Worm (Caenorhabditis elegans) whole organism, young adult: ENCODE results near the gene irld-38.

Experiments used
- F33H1.4 ChIP-seq: fragments of 200-800 bp; sonication (Bioruptor generic); IDR thresholded peaks from 2 replicates; pipeline ENCODE4 v1.3.6; 2022; ENCODE audit warnings: missing genetic modification reagents, missing genetic modification characterization, missing compliant biosample characterization
- T07F8.4 ChIP-seq: sonication (generic microtip); optimal IDR thresholded peaks from 2 replicates; lab custom pipeline; 2016; ENCODE audit warnings: mild to moderate bottlenecking, missing genetic modification characterization, moderate library complexity, missing compliant biosample characterization
- ceh-40 ChIP-seq: fragments of 200-800 bp; sonication (Bioruptor generic); IDR thresholded peaks from 2 replicates; pipeline ENCODE4 v1.3.6; 2022; ENCODE audit warnings: missing genetic modification characterization, missing compliant biosample characterization
- dox-1 ChIP-seq: fragments of 200-800 bp; sonication (Bioruptor generic); IDR thresholded peaks from 2 replicates; pipeline ENCODE4 v1.3.6; 2022; ENCODE audit warnings: missing genetic modification reagents, missing genetic modification characterization, missing compliant biosample characterization
- pha-4 ChIP-seq: fragments of 150-350 bp; sonication (generic microtip); optimal IDR thresholded peaks from 2 replicates; lab custom pipeline; 2014; ENCODE audit warnings: missing biosample characterization, missing genetic modification reagents, missing genetic modification characterization
- rcor-1 ChIP-seq: fragments of 200-800 bp; sonication (Bioruptor generic); IDR thresholded peaks from 2 replicates; pipeline ENCODE4 v1.3.6; 2022; ENCODE audit warnings: missing genetic modification reagents, missing genetic modification characterization, missing compliant biosample characterization
- snpc-4 ChIP-seq, 5 experiments: fragments of 150-350 bp in 1 of 5; sonication (generic microtip) in 4 of 5; optimal IDR thresholded peaks; 2 replicates each; lab custom pipeline; 2014 to 2018; ENCODE audit warnings: missing genetic modification characterization in 5 of 5, missing biosample characterization in 3 of 5, antibody characterized with exemption in 2 of 5, mild to moderate bottlenecking in 2 of 5, missing compliant biosample characterization in 2 of 5, missing genotype in 2 of 5, moderate library complexity in 2 of 5, missing genetic modification reagents in 1 of 5
- somi-1 ChIP-seq: fragments of 200-800 bp; sonication (Bioruptor generic); optimal IDR thresholded peaks from 2 replicates; lab custom pipeline; 2018; ENCODE audit warnings: mild to moderate bottlenecking, missing genetic modification characterization, missing compliant biosample characterization
- unc-62 ChIP-seq: fragments of 150-350 bp; optimal IDR thresholded peaks from 2 replicates; lab custom pipeline; 2014; ENCODE audit warnings: missing biosample characterization, missing genetic modification reagents, missing genetic modification characterization
- zim-3 ChIP-seq: sonication (generic microtip); optimal IDR thresholded peaks from 2 replicates; lab custom pipeline; 2017; ENCODE audit warnings: mild to moderate bottlenecking, missing genetic modification characterization, moderate library complexity, missing compliant biosample characterization

- TF ChIP-seq T07F8.4 (tag; lab: Kevin White, UChicago) (no peak), snpc-4 (GFP tag; optimal IDR thresholded peaks at IDR 0.05; lab: Kevin White, UChicago) (no peak), snpc-4 (tag; optimal IDR thresholded peaks at IDR 0.05; lab: Kevin White, UChicago) (no peak), pha-4 (tag; lab: Kevin White, UChicago) (no peak), rcor-1 (GFP tag; lab: Robert Waterston, UW) (no peak), dox-1 (GFP tag; lab: Robert Waterston, UW) (no peak), F33H1.4 (no peak), zim-3 (no peak), somi-1 (GFP tag; lab: Kevin White, UChicago) (no peak), ceh-40 (no peak), unc-62 (GFP tag; lab: Kevin White, UChicago) (no peak)
These were observed 29.8 kb upstream of the irld-38 start, which contains the start of gene srt-15 for ce11 chrV:3062078-3062477.
